Fruit fly (Drosophila melanogaster): ENCODE measurements around the gene emc.

The emc gene

dm6 chr3L:732290-732954, 16.8 kb upstream of the emc start (continued):
- TF ChIP-seq Abd-B (GFP tag; optimal IDR thresholded peaks at IDR 0.05) (no peak), Deaf1 (tag; optimal IDR thresholded peaks at IDR 0.05) (no peak), slbo (GFP tag; IDR thresholded peaks at IDR 0.05) (no peak), wor (GFP tag; IDR thresholded peaks at IDR 0.05) (no peak), Sox100B (GFP tag; optimal IDR thresholded peaks at IDR 0.05) (no peak), hkb (optimal IDR thresholded peaks at IDR 0.05) (no peak), hkb (GFP tag; IDR thresholded peaks at IDR 0.05) (no peak), mirr (GFP tag; optimal IDR thresholded peaks at IDR 0.05) (no peak), klu (GFP tag; IDR thresholded peaks at IDR 0.05) (no peak), CG17328 (GFP tag; IDR thresholded peaks at IDR 0.05) (no peak), fd102C (GFP tag; optimal IDR thresholded peaks at IDR 0.05) (no peak), twi (tag; optimal IDR thresholded peaks at IDR 0.05) (no peak), CG3726 (GFP tag; IDR thresholded peaks at IDR 0.05) (no peak), Awh (GFP tag; IDR thresholded peaks at IDR 0.05) (no peak), CG18764 (GFP tag; optimal IDR thresholded peaks at IDR 0.05) (no peak), CG42726 (GFP tag; IDR thresholded peaks at IDR 0.05; ENCODE audit: partially characterized antibody) (no peak), odd (GFP tag; optimal IDR thresholded peaks at IDR 0.05) (no peak), CG2199 (GFP tag; IDR thresholded peaks at IDR 0.05) (0 out of 3 replicates have a peak, but pooled peaks have one; percentile 7)

- TF ChIP-seq twi (tag; optimal IDR thresholded peaks at IDR 0.05): peak; percentile 32
- TF ChIP-seq CG9437 (GFP tag; optimal IDR thresholded peaks at IDR 0.05): no peak
- TF ChIP-seq CG15269 (tag; optimal IDR thresholded peaks at IDR 0.05): no peak
- TF ChIP-seq slou (GFP tag; optimal IDR thresholded peaks at IDR 0.05): no peak
- TF ChIP-seq CkIIα-i1 (GFP tag; IDR thresholded peaks at IDR 0.05): no peak
- TF ChIP-seq CG10543 (GFP tag; optimal IDR thresholded peaks at IDR 0.05): peak; percentile 4
- 0 out of 2 replicates have a peak, but pooled peaks have one; percentile 18 for TF ChIP-seq chm (GFP tag; IDR thresholded peaks at IDR 0.05)
- TF ChIP-seq Camta (GFP tag; optimal IDR thresholded peaks at IDR 0.05): no peak
- 0 out of 3 replicates have a peak, but pooled peaks have one; percentile 53 for TF ChIP-seq CG2199 (GFP tag; IDR thresholded peaks at IDR 0.05)
- peak; percentile 52 for TF ChIP-seq CG12769 (tag; optimal IDR thresholded peaks at IDR 0.05)
- TF ChIP-seq crol (GFP tag; IDR thresholded peaks at IDR 0.05): peak; percentile 41; the same call in 1 of the 2 replicates
- 0 out of 3 replicates have a peak, but pooled peaks have one; percentile 54 for TF ChIP-seq CG6175 (GFP tag; IDR thresholded peaks at IDR 0.05)
- no peak for TF ChIP-seq CG11504 (tag; optimal IDR thresholded peaks at IDR 0.05)
- peak; percentile 36 for TF ChIP-seq pros (GFP tag; optimal IDR thresholded peaks at IDR 0.05)
- peak; percentile 2 for TF ChIP-seq kni (GFP tag; optimal IDR thresholded peaks at IDR 0.05)
- no peak for TF ChIP-seq wdn (GFP tag; IDR thresholded peaks at IDR 0.05)
- TF ChIP-seq Stat92E (GFP tag; optimal IDR thresholded peaks at IDR 0.05): peak in 1 of 3 experiments; percentile 95
- peak; percentile 12 for TF ChIP-seq CG13894 (tag; optimal IDR thresholded peaks at IDR 0.05)
- TF ChIP-seq sens (GFP tag): peak; percentile 46
Measured at dm6 chr3L:733174-733829, 15.9 kb upstream of the emc start.
